Fruit fly (Drosophila melanogaster): ENCODE data around the gene Jon25Bii.

Gene Jon25Bii

DNA sequence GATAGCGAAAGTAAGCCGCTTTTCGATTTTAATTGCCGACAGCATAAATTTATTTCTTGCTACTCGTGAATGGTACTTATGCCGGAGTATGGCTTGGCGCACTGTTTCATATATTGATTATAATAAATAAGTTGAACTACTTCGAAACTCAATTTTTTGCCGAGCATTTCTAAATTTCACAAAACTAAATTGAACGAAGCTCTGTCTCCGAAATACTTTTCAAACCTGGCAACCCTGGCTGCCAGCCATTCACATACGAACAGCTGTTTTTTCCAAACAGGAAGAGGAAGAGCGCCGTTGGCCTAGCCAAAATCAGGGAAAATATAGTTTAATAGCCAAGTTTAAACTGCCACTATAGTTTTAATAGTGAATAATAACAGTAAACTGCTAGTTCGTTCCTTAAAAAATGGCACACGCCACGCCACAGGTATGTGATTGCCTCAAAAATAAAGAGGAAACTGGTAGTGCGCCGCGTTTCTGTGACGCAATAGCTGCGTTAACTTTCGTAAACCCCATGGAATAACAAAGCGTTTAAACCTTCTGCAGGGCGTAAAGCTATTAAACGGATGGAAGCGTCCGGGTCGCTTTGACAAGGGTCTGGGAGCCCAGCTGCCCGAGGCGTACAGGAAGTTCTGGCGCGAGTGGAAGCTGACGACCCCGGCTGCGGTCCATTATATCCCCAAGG is 20.9 kb upstream of the Jon25Bii start, which contains the start of gene mRpL28 (continued):
- TF ChIP-seq br (optimal IDR thresholded peaks at IDR 0.05) (no peak), CG11560 (tag; IDR thresholded peaks at IDR 0.05) (no peak), CG34422 (GFP tag; IDR thresholded peaks at IDR 0.05) (peak; percentile 11; the same call in 1 of the 3 replicates), bbx (GFP tag; IDR thresholded peaks at IDR 0.05; ENCODE audit: partially characterized antibody) (peak; percentile 56; the same call in 1 of the 2 replicates), CG30020 (tag; optimal IDR thresholded peaks at IDR 0.05) (peak; percentile 39), btn (GFP tag; optimal IDR thresholded peaks at IDR 0.05) (no peak), cad (GFP tag; optimal IDR thresholded peaks at IDR 0.05) (no peak), NfI (GFP tag; optimal IDR thresholded peaks at IDR 0.05) (no peak), Med (GFP tag) (peak; percentile 63), Ets65A (GFP tag) (peak; percentile 14), CG13424 (tag; optimal IDR thresholded peaks at IDR 0.05) (peak; percentile 44), lilli (GFP tag; optimal IDR thresholded peaks at IDR 0.05) (peak; percentile 12), Doc3 (GFP tag; IDR thresholded peaks at IDR 0.05; ENCODE audit: partially characterized antibody) (peak; percentile 21; the same call in 1 of the 3 replicates), CG14710 (tag; optimal IDR thresholded peaks at IDR 0.05) (peak; percentile 31), sug (tag; optimal IDR thresholded peaks at IDR 0.05) (peak; percentile 48), corto (GFP tag; optimal IDR thresholded peaks at IDR 0.05) (no peak), CG6683 (GFP tag; optimal IDR thresholded peaks at IDR 0.05) (peak; percentile 20), CG3995 (GFP tag; optimal IDR thresholded peaks at IDR 0.05) (peak; percentile 29), CG34224 (GFP tag; IDR thresholded peaks at IDR 0.05; ENCODE audit: partially characterized antibody) (peak; percentile 71), CG8359 (GFP tag; optimal IDR thresholded peaks at IDR 0.05; ENCODE audit: borderline replicate concordance) (no peak), B-H2 (GFP tag; optimal IDR thresholded peaks at IDR 0.05) (peak; percentile 43), CG17829 (tag; optimal IDR thresholded peaks at IDR 0.05) (peak; percentile 7), CG10543 (GFP tag; optimal IDR thresholded peaks at IDR 0.05) (no peak)

DNA sequence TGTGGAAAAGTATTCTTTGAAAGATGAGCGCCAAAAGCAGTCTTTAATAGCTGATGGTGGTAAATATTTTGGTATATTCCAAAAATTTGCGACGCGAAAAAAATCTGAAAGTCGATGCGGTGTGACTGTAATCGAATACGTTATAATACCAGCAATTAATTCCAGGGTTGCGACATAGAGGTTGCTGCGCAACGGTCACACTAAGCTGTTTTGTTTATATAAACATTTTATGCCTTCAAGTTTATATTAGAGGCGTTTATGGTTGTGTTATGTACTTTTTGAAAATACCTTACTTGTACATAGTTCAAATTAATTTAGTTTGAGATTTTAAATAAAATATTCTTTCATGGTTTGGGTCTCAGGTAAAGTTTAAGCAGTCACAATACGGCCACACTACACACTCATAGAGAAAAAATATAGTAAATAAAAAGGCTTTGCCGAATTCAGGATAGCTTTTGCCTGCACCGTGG is 18.4 kb upstream of the Jon25Bii start, which contains the start of gene CG14043:
CG14043 (plus strand) TSS at position 374 of the 470 bp plus-strand sequence.
- no peak for TF ChIP-seq CG14965 (GFP tag; optimal IDR thresholded peaks at IDR 0.05; ENCODE audit: borderline replicate concordance)
- peak; percentile 62 for TF ChIP-seq pita (GFP tag; optimal IDR thresholded peaks at IDR 0.05)
- no peak for TF ChIP-seq trh (GFP tag; optimal IDR thresholded peaks at IDR 0.05)
- peak in 1 of 2 experiments; percentile 95 for TF ChIP-seq Pdp1 (GFP tag; optimal IDR thresholded peaks at IDR 0.05)
- TF ChIP-seq Neu2 (GFP tag; optimal IDR thresholded peaks at IDR 0.05; ENCODE audit: borderline replicate concordance) = peak; percentile 4
- peak; percentile 51 for TF ChIP-seq CG17829 (tag; optimal IDR thresholded peaks at IDR 0.05)
- no peak for TF ChIP-seq Jarid2 (GFP tag; optimal IDR thresholded peaks at IDR 0.05)
- TF ChIP-seq kah (GFP tag; optimal IDR thresholded peaks at IDR 0.05) = no peak
- TF ChIP-seq Chrac-16 (GFP tag; optimal IDR thresholded peaks at IDR 0.05) = peak; percentile 17
- TF ChIP-seq slp2 (GFP tag; optimal IDR thresholded peaks at IDR 0.05) = no peak
- TF ChIP-seq CG15696 (tag; optimal IDR thresholded peaks at IDR 0.05) = peak; percentile 7
- no peak for TF ChIP-seq CG13296 (GFP tag; optimal IDR thresholded peaks at IDR 0.05)
- TF ChIP-seq row (GFP tag; IDR thresholded peaks at IDR 0.05) = peak; percentile 55
- TF ChIP-seq Myb (GFP tag; optimal IDR thresholded peaks at IDR 0.05) = peak; percentile 56
- TF ChIP-seq E2f2 (GFP tag; IDR thresholded peaks at IDR 0.05) = peak; percentile 83
- TF ChIP-seq btn (GFP tag; optimal IDR thresholded peaks at IDR 0.05) = no peak
- TF ChIP-seq CG17186 (GFP tag; optimal IDR thresholded peaks at IDR 0.05) = peak; percentile 62
- peak; percentile 17 for TF ChIP-seq CTCF (GFP tag; optimal IDR thresholded peaks at IDR 0.05)
- TF ChIP-seq slbo (GFP tag; IDR thresholded peaks at IDR 0.05) = peak; percentile 59
- TF ChIP-seq CG13775 (GFP tag; optimal IDR thresholded peaks at IDR 0.05) = peak; percentile 31
- TF ChIP-seq crp (GFP tag; optimal IDR thresholded peaks at IDR 0.05) = peak in 1 of 2 experiments; percentile 43
- TF ChIP-seq sc (optimal IDR thresholded peaks at IDR 0.05) = no peak
- no peak for TF ChIP-seq sc (GFP tag; optimal IDR thresholded peaks at IDR 0.05)
- peak; percentile 73 for TF ChIP-seq Med (GFP tag)
- TF ChIP-seq chn (GFP tag; optimal IDR thresholded peaks at IDR 0.05) = peak; percentile 37
- peak; percentile 31 for TF ChIP-seq MESR4 (GFP tag; optimal IDR thresholded peaks at IDR 0.05)
- peak; percentile 61 for TF ChIP-seq slou (GFP tag; optimal IDR thresholded peaks at IDR 0.05)
- TF ChIP-seq dm (GFP tag; optimal IDR thresholded peaks at IDR 0.05) = peak; percentile 35
- no peak for TF ChIP-seq CG10543 (GFP tag; optimal IDR thresholded peaks at IDR 0.05)
- TF ChIP-seq fru (optimal IDR thresholded peaks at IDR 0.05) = no peak
- TF ChIP-seq B-H1 (GFP tag; IDR thresholded peaks at IDR 0.05) = no peak

All from whole organism, embryonic.